Worm (Caenorhabditis elegans) whole organism, L4 larva: Measurements from ENCODE around the gene C08A9.3.

Experiments
- D1046.2 ChIP-seq: fragments of 200-800 bp; sonication (Bioruptor generic); IDR thresholded peaks from 2 replicates; pipeline ENCODE4 v1.3.6; 2022; ENCODE audit warnings: missing genetic modification characterization, missing compliant biosample characterization
- daf-19 ChIP-seq: fragments of 200-800 bp; sonication (Bioruptor generic); conservative IDR thresholded peaks from 2 replicates; pipeline ENCODE4 v1.3.6; 2022; ENCODE audit warnings: missing genetic modification characterization, missing compliant biosample characterization
- lin-39 ChIP-seq: fragments of 150-350 bp; optimal IDR thresholded peaks from 2 replicates; lab custom pipeline; 2014; ENCODE audit warnings: missing biosample characterization, missing genetic modification reagents, missing genetic modification characterization
- skn-1 ChIP-seq: fragments of 150-350 bp; optimal IDR thresholded peaks from 2 replicates; lab custom pipeline; 2014; ENCODE audit warnings: missing biosample characterization, missing genetic modification characterization

ce11 chrX:17107670-17108069 is 14.6 kb upstream of the C08A9.3 start, which contains the start of gene lido-4:
- TF ChIP-seq skn-1 (tag; lab: Kevin White, UChicago) (no peak), D1046.2 (no peak), daf-19 (GFP tag; lab: Robert Waterston, UW) (no peak), lin-39 (tag; lab: Kevin White, UChicago) (no peak)
